Fruit fly (Drosophila melanogaster) whole organism, embryonic: ENCODE results near the gene CG1246.

Source experiments
- Awh ChIP-seq: fragments of 200-800 bp; sonication (Bioruptor generic); IDR thresholded peaks from 2 replicates; pipeline ENCODE4, ENCODE4 v1.3.6; 2022; ENCODE audit warnings: missing biosample characterization, missing genetic modification characterization
- BEAF-32 ChIP-seq: fragments of 200-800 bp; sonication (Bioruptor generic); optimal IDR thresholded peaks from 3 replicates; lab custom pipeline; 2017; ENCODE audit warnings: missing biosample characterization, missing genetic modification characterization, mild to moderate bottlenecking, moderate library complexity, missing genetic modification reagents
- CG10209 ChIP-seq: fragments of 200-800 bp; sonication (Bioruptor generic); optimal IDR thresholded peaks from 3 replicates; lab custom pipeline; 2017; ENCODE audit warnings: missing biosample characterization, mild to moderate bottlenecking, missing genetic modification characterization, missing genetic modification reagents
- CG10431 ChIP-seq: fragments of 200-800 bp; sonication (Bioruptor generic); optimal IDR thresholded peaks from 3 replicates; lab custom pipeline; 2018; ENCODE audit warnings: missing biosample characterization, mild to moderate bottlenecking, missing genetic modification characterization
- CG14014 ChIP-seq: fragments of 200-800 bp; sonication (Bioruptor generic); IDR thresholded peaks from 2 replicates; pipeline ENCODE4 v1.3.6; 2022; ENCODE audit warnings: missing biosample characterization, missing genetic modification characterization
- CG15073 ChIP-seq: fragments of 200-800 bp; sonication (Bioruptor generic); optimal IDR thresholded peaks from 2 replicates; lab custom pipeline; 2016; ENCODE audit warnings: missing biosample characterization, missing genetic modification characterization
- CG1792 ChIP-seq: fragments of 200-800 bp; sonication (Bioruptor generic); optimal IDR thresholded peaks from 2 replicates; lab custom pipeline; 2016; ENCODE audit warnings: missing biosample characterization, missing genetic modification characterization
- CG32532 ChIP-seq: fragments of 200-800 bp; sonication (Bioruptor generic); IDR thresholded peaks from 2 replicates; pipeline ENCODE4 v1.3.6; 2022; ENCODE audit warnings: missing biosample characterization, missing genetic modification characterization
- CG34224 ChIP-seq: fragments of 200-800 bp; sonication (Bioruptor generic); IDR thresholded peaks from 3 replicates; pipeline ENCODE4 v1.3.6; 2022; ENCODE audit warnings: missing biosample characterization, missing genetic modification characterization; ENCODE audit not compliant: partially characterized antibody
- CG6765 ChIP-seq: fragments of 200-800 bp; sonication (Bioruptor generic); optimal IDR thresholded peaks from 3 replicates; lab custom pipeline; 2017; ENCODE audit warnings: missing biosample characterization, mild to moderate bottlenecking, missing genetic modification characterization
- CG6791 ChIP-seq: fragments of 200-800 bp; sonication (Bioruptor generic); IDR thresholded peaks from 3 replicates; pipeline ENCODE4 v1.3.6; 2022; ENCODE audit warnings: missing biosample characterization, missing genetic modification characterization; ENCODE audit not compliant: partially characterized antibody
- CG7357 ChIP-seq: fragments of 200-800 bp; sonication (Bioruptor generic); IDR thresholded peaks from 3 replicates; pipeline ENCODE4 v1.3.6; 2022; ENCODE audit warnings: missing biosample characterization, missing genetic modification characterization
- CG9932 ChIP-seq: fragments of 200-800 bp; sonication (Bioruptor generic); IDR thresholded peaks from 2 replicates; pipeline ENCODE4 v1.3.6; 2022; ENCODE audit warnings: missing biosample characterization, missing genetic modification characterization
- Camta ChIP-seq: fragments of 200-800 bp; sonication (Bioruptor generic); optimal IDR thresholded peaks from 2 replicates; lab custom pipeline; 2016; ENCODE audit warnings: missing biosample characterization, missing genetic modification characterization
- Dbx ChIP-seq: fragments of 200-800 bp; sonication (Bioruptor generic); IDR thresholded peaks from 3 replicates; pipeline ENCODE4 v1.3.6; 2022; ENCODE audit warnings: missing biosample characterization, missing genetic modification characterization
- Dll ChIP-seq: fragments of 200-800 bp; sonication (Bioruptor generic); IDR thresholded peaks from 4 replicates; pipeline ENCODE4 v1.3.6; 2022; ENCODE audit warnings: missing biosample characterization, missing genetic modification characterization; ENCODE audit not compliant: partially characterized antibody
- Dp ChIP-seq: fragments of 200-800 bp; sonication (Bioruptor generic); optimal IDR thresholded peaks from 2 replicates; lab custom pipeline; 2018; ENCODE audit warnings: missing biosample characterization, mild to moderate bottlenecking, missing genetic modification characterization, moderate library complexity
- Dref ChIP-seq: fragments of 200-800 bp; sonication (Bioruptor generic); IDR thresholded peaks from 2 replicates; pipeline ENCODE4 v1.3.6; 2022; ENCODE audit warnings: missing biosample characterization, missing genetic modification characterization
- E2f2 ChIP-seq: fragments of 200-800 bp; sonication (Bioruptor generic); IDR thresholded peaks from 2 replicates; pipeline ENCODE4 v1.3.6; 2022; ENCODE audit warnings: missing biosample characterization, missing genetic modification characterization
- Elba2 ChIP-seq: fragments of 200-800 bp; sonication (Bioruptor generic); optimal IDR thresholded peaks from 3 replicates; lab custom pipeline; 2016; ENCODE audit warnings: missing biosample characterization, missing genetic modification characterization
- Ets65A ChIP-seq: fragments of 200-800 bp; sonication (Bioruptor generic); peaks from one replicate; lab custom pipeline; 2016; ENCODE audit warnings: missing biosample characterization, missing genetic modification characterization
- GATAe ChIP-seq: fragments of 200-800 bp; sonication (Bioruptor generic); conservative IDR thresholded peaks from 2 replicates; pipeline ENCODE4 v1.3.6; 2022; ENCODE audit warnings: missing biosample characterization, missing genetic modification characterization
- HmgD ChIP-seq: fragments of 200-800 bp; sonication (Bioruptor generic); optimal IDR thresholded peaks from 3 replicates; lab custom pipeline; 2016; ENCODE audit warnings: missing biosample characterization, missing genetic modification characterization
- Hr3 ChIP-seq: fragments of 200-800 bp; sonication (Bioruptor generic); optimal IDR thresholded peaks from 3 replicates; lab custom pipeline; 2016; ENCODE audit warnings: missing biosample characterization, missing genetic modification characterization
- Myb ChIP-seq: fragments of 200-800 bp; sonication (Bioruptor generic); optimal IDR thresholded peaks from 2 replicates; lab custom pipeline; 2016; ENCODE audit warnings: missing biosample characterization, missing genetic modification characterization
- NfI ChIP-seq: fragments of 200-800 bp; sonication (Bioruptor generic); optimal IDR thresholded peaks from 3 replicates; lab custom pipeline; 2018; ENCODE audit warnings: missing biosample characterization, mild to moderate bottlenecking, missing genetic modification characterization, moderate library complexity
- Trl ChIP-seq, 3 experiments: fragments of >200 bp in 2 of 3; fragments of 200-800 bp in 1 of 3; sonication (Bioruptor generic) in 1 of 3; optimal IDR thresholded peaks; 2 replicates in 1 of 3; 3 replicates in 2 of 3; lab custom pipeline; 2016 to 2017; ENCODE audit warnings: missing biosample characterization in 1 of 3, missing genetic modification characterization in 1 of 3
- abd-A ChIP-seq: fragments of 200-800 bp; sonication (Bioruptor generic); optimal IDR thresholded peaks from 3 replicates; lab custom pipeline; 2019; ENCODE audit warnings: missing biosample characterization, mild to moderate bottlenecking, missing genetic modification characterization, moderate library complexity
- ara ChIP-seq: fragments of 200-800 bp; sonication (Bioruptor generic); IDR thresholded peaks from 2 replicates; pipeline ENCODE4 v1.3.6; 2022; ENCODE audit warnings: missing biosample characterization, missing genetic modification characterization
- bbx ChIP-seq: fragments of 200-800 bp; sonication (Bioruptor generic); IDR thresholded peaks from 2 replicates; pipeline ENCODE4 v1.3.6; 2022; ENCODE audit warnings: missing biosample characterization, missing genetic modification characterization; ENCODE audit not compliant: partially characterized antibody
- bigmax ChIP-seq: fragments of 200-800 bp; sonication (Bioruptor generic); optimal IDR thresholded peaks from 2 replicates; lab custom pipeline; 2018; ENCODE audit warnings: missing biosample characterization, mild to moderate bottlenecking, missing genetic modification characterization
- cas ChIP-seq: fragments of 200-800 bp; sonication (Bioruptor generic); IDR thresholded peaks from 2 replicates; pipeline ENCODE4 v1.3.6; 2022; ENCODE audit warnings: missing biosample characterization, missing genetic modification characterization
- cato ChIP-seq: fragments of 200-800 bp; sonication (Bioruptor generic); optimal IDR thresholded peaks from 2 replicates; lab custom pipeline; 2016; ENCODE audit warnings: missing biosample characterization, missing genetic modification characterization, borderline replicate concordance
- crp ChIP-seq, 2 experiments: fragments of 200-800 bp; sonication (Bioruptor generic); optimal IDR thresholded peaks; 2 replicates in 1 of 2; 3 replicates in 1 of 2; lab custom pipeline; 2017; ENCODE audit warnings: missing biosample characterization in 2 of 2, missing genetic modification characterization in 2 of 2, mild to moderate bottlenecking in 1 of 2, moderate library complexity in 1 of 2
- dmrt11E ChIP-seq: fragments of 200-800 bp; sonication (Bioruptor generic); optimal IDR thresholded peaks from 3 replicates; lab custom pipeline; 2018; ENCODE audit warnings: missing biosample characterization, mild to moderate bottlenecking, missing genetic modification characterization, moderate library complexity
- emc ChIP-seq: fragments of 200-800 bp; sonication (Bioruptor generic); optimal IDR thresholded peaks from 2 replicates; lab custom pipeline; 2016; ENCODE audit warnings: missing biosample characterization, missing genetic modification characterization
- en ChIP-seq: fragments of 200-800 bp; sonication (Bioruptor generic); optimal IDR thresholded peaks from 2 replicates; lab custom pipeline; 2016; ENCODE audit warnings: missing biosample characterization, missing genetic modification characterization
- gcm ChIP-seq: fragments of 200-800 bp; sonication (Bioruptor generic); optimal IDR thresholded peaks from 2 replicates; lab custom pipeline; 2019; ENCODE audit warnings: missing biosample characterization, mild to moderate bottlenecking, missing genetic modification characterization, moderate library complexity
- gcm2 ChIP-seq: fragments of 200-800 bp; sonication (Bioruptor generic); optimal IDR thresholded peaks from 2 replicates; lab custom pipeline; 2016; ENCODE audit warnings: missing biosample characterization, missing genetic modification characterization
- hb ChIP-seq: fragments of 200-800 bp; sonication (Bioruptor generic); IDR thresholded peaks from 3 replicates; pipeline ENCODE4 v1.3.6; 2022; ENCODE audit warnings: missing biosample characterization, missing genetic modification characterization; ENCODE audit not compliant: partially characterized antibody
- hth ChIP-seq: fragments of >200 bp; optimal IDR thresholded peaks from 2 replicates; lab custom pipeline; 2017; ENCODE audit warnings: inconsistent platforms
- klu ChIP-seq: fragments of 200-800 bp; sonication (Bioruptor generic); IDR thresholded peaks from 2 replicates; pipeline ENCODE4 v1.3.6; 2022; ENCODE audit warnings: missing biosample characterization, missing genetic modification characterization
- scrt ChIP-seq: fragments of 200-800 bp; sonication (Bioruptor generic); optimal IDR thresholded peaks from 2 replicates; lab custom pipeline; 2018; ENCODE audit warnings: missing biosample characterization, mild to moderate bottlenecking, missing genetic modification characterization, moderate library complexity
- slou ChIP-seq: fragments of 200-800 bp; sonication (Bioruptor generic); optimal IDR thresholded peaks from 3 replicates; lab custom pipeline; 2016; ENCODE audit warnings: missing biosample characterization, missing genetic modification characterization
- so ChIP-seq: fragments of 200-800 bp; sonication (Bioruptor generic); IDR thresholded peaks from 3 replicates; pipeline ENCODE4 v1.3.6; 2022; ENCODE audit warnings: missing biosample characterization, missing genetic modification characterization
- sob ChIP-seq: fragments of 200-800 bp; sonication (Bioruptor generic); IDR thresholded peaks from 2 replicates; pipeline ENCODE4 v1.3.6; 2022; ENCODE audit warnings: missing biosample characterization, missing genetic modification characterization
- stwl ChIP-seq: fragments of 200-800 bp; sonication (Bioruptor generic); optimal IDR thresholded peaks from 3 replicates; lab custom pipeline; 2018; ENCODE audit warnings: missing biosample characterization, mild to moderate bottlenecking, missing genetic modification characterization, moderate library complexity
- tio ChIP-seq: fragments of 200-800 bp; sonication (Bioruptor generic); optimal IDR thresholded peaks from 2 replicates; lab custom pipeline; 2017; ENCODE audit warnings: missing biosample characterization, missing genetic modification characterization, inconsistent platforms
- toy ChIP-seq: fragments of 200-800 bp; sonication (Bioruptor generic); IDR thresholded peaks from 2 replicates; pipeline ENCODE4 v1.3.6; 2022; ENCODE audit warnings: missing biosample characterization, missing genetic modification characterization
- trem ChIP-seq: fragments of 200-800 bp; optimal IDR thresholded peaks from 3 replicates; lab custom pipeline; 2019; ENCODE audit warnings: missing biosample characterization, mild to moderate bottlenecking, missing genetic modification characterization, moderate library complexity
- vnd ChIP-seq: fragments of 200-800 bp; sonication (Bioruptor generic); IDR thresholded peaks from 3 replicates; pipeline ENCODE4 v1.3.6; 2022; ENCODE audit warnings: missing biosample characterization, missing genetic modification characterization; ENCODE audit not compliant: partially characterized antibody

The CG1246 gene

dm6 chr3L:2599214-2599730 lies 48.6 kb upstream of the CG1246 start, which contains the start of the genes CG16985 and CG12182 (continued):
- no peak for TF ChIP-seq HmgD (GFP tag; lab: Kevin White, UChicago)
- TF ChIP-seq GATAe, result no peak
- no peak for TF ChIP-seq CG15073
- no peak for TF ChIP-seq CG6765
- TF ChIP-seq slou (GFP tag; lab: Kevin White, UChicago), result no peak
- 0 out of 2 replicates have a peak, but pooled peaks have one; percentile 32 for TF ChIP-seq sob
- TF ChIP-seq Elba2 (GFP tag; lab: Kevin White, UChicago), result no peak
- no peak for TF ChIP-seq tio (GFP tag; lab: Kevin White, UChicago)
- no peak for TF ChIP-seq gcm (GFP tag; lab: Kevin White, UChicago)
- no peak for TF ChIP-seq CG32532 (GFP tag; lab: Robert Waterston, UW)
- TF ChIP-seq CG7357 (GFP tag; lab: Robert Waterston, UW), result 0 out of 3 replicates have a peak, but pooled peaks have one; percentile 19
- TF ChIP-seq BEAF-32 (GFP tag; lab: Kevin White, UChicago), result peak; percentile 54
- TF ChIP-seq emc, result no peak
- TF ChIP-seq CG1792 (GFP tag; lab: Kevin White, UChicago), result no peak
- no peak for TF ChIP-seq dmrt11E (tag; lab: Kevin White, UChicago)
- no peak for TF ChIP-seq Hr3 (GFP tag; lab: Kevin White, UChicago)
- TF ChIP-seq CG14014 (GFP tag; lab: Robert Waterston, UW), result no peak
- no peak for TF ChIP-seq Dbx
- TF ChIP-seq klu, result no peak
- TF ChIP-seq vnd, result 0 out of 3 replicates have a peak, but pooled peaks have one; percentile 20
- TF ChIP-seq Awh (GFP tag; lab: Robert Waterston, UW), result no peak
- TF ChIP-seq cas (GFP tag; lab: Robert Waterston, UW), result no peak
- no peak for TF ChIP-seq hth (lab: Kevin White, UChicago)
- no peak for TF ChIP-seq hb (GFP tag; lab: Robert Waterston, UW)
- TF ChIP-seq CG6791 (GFP tag; lab: Robert Waterston, UW), result peak; percentile 33; the same call in 1 of the 3 replicates
- TF ChIP-seq CG10431, result no peak
- no peak for TF ChIP-seq NfI (GFP tag; lab: Kevin White, UChicago)
- TF ChIP-seq cato (GFP tag; lab: Kevin White, UChicago), result no peak
- no peak for TF ChIP-seq scrt

- peak; percentile 48; the same call in 3 of the 4 replicates for TF ChIP-seq Dll (GFP tag; lab: Robert Waterston, UW)
- peak in 1 of 2 experiments; percentile 82 for TF ChIP-seq crp (GFP tag; optimal IDR thresholded peaks at IDR 0.05; lab: Kevin White, UChicago)
- TF ChIP-seq abd-A (tag; lab: Kevin White, UChicago), result no peak
- no peak for TF ChIP-seq Camta (GFP tag; lab: Kevin White, UChicago)
- peak; percentile 31; the same call in 1 of the 2 replicates for TF ChIP-seq E2f2
- TF ChIP-seq stwl (tag; lab: Kevin White, UChicago), result peak; percentile 14
- TF ChIP-seq gcm2, result no peak
- no peak for TF ChIP-seq CG10209 (GFP tag; lab: Kevin White, UChicago)
- peak; percentile 54; the same call in 1 of the 3 replicates for TF ChIP-seq CG34224 (GFP tag; lab: Robert Waterston, UW)
- TF ChIP-seq en (GFP tag; lab: Kevin White, UChicago), result no peak
- peak; percentile 38 for TF ChIP-seq Myb (GFP tag; lab: Kevin White, UChicago)
- peak; percentile 11 for TF ChIP-seq Dp
- no peak for TF ChIP-seq ara (GFP tag; lab: Robert Waterston, UW)
- TF ChIP-seq BEAF-32 (GFP tag; lab: Kevin White, UChicago), result peak; percentile 15
- 0 out of 2 replicates have a peak, but pooled peaks have one; percentile 49 for TF ChIP-seq bbx (GFP tag; lab: Robert Waterston, UW)
- TF ChIP-seq bigmax, result no peak
- TF ChIP-seq CG9932 (GFP tag; lab: Robert Waterston, UW), result no peak
- peak; percentile 10 for TF ChIP-seq trem (tag; lab: Kevin White, UChicago)
- no peak for TF ChIP-seq toy (GFP tag; lab: Robert Waterston, UW)
- TF ChIP-seq so (GFP tag; lab: Robert Waterston, UW), result no peak
- peak; percentile 61 for TF ChIP-seq Ets65A (GFP tag; lab: Kevin White, UChicago)
- TF ChIP-seq Dref (GFP tag; lab: Robert Waterston, UW), result peak; percentile 65
- no peak for TF ChIP-seq Trl (optimal IDR thresholded peaks at IDR 0.05; lab: Kevin White, UChicago)
- no peak for TF ChIP-seq Trl (GFP tag; optimal IDR thresholded peaks at IDR 0.05; lab: Kevin White, UChicago)
Observed at dm6 chr3L:2600144-2600543, 47.7 kb upstream of the CG1246 start, which contains the start of gene CG16986. Gene CG16986 (plus strand): TSS chr3L:2600331.
